Worm (Caenorhabditis elegans) whole organism, L4/young adult: ENCODE measurements around the gene C34E10.9.

Experiments
- W03F9.2 ChIP-seq: fragments of 150-350 bp; optimal IDR thresholded peaks from 2 replicates; lab custom pipeline; 2014; ENCODE audit warnings: missing biosample characterization, missing genetic modification characterization
- dao-5 ChIP-seq: sonication (generic microtip); optimal IDR thresholded peaks from 2 replicates; lab custom pipeline; 2016; ENCODE audit warnings: missing genotype, missing genetic modification characterization, moderate library complexity, missing compliant biosample characterization
- him-1 ChIP-seq: sonication (generic microtip); optimal IDR thresholded peaks from 2 replicates; lab custom pipeline; 2016; ENCODE audit warnings: missing genotype, missing genetic modification reagents, missing genetic modification characterization, missing compliant biosample characterization

Gene C34E10.9

DNA sequence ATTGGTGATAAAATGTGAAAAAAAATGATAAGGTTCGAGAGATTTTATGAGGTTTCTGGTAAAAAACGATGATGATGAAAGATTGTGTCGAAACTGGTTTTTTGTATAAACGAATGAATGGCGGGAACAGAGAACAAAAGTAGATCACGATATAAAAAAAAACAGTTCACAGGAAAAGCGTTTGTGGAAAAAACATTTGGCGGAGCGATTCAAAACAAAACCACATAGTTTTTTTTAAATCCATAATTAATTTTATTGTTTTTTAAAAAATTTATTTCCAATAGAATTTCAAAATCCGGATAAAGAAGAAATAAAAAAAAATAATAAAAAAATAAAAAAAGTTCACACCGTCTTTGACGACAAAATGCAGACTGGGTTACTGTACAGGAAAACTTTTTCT, 47.8 kb downstream of the C34E10.9 start, which contains the start of gene ZC155.4:
Gene ZC155.4 (minus strand): TSS at position 101 of the 400 bp plus-strand sequence.
- TF ChIP-seq him-1 (tag; lab: Kevin White, UChicago) (no peak), dao-5 (no peak), W03F9.2 (tag; lab: Kevin White, UChicago) (no peak)

DNA sequence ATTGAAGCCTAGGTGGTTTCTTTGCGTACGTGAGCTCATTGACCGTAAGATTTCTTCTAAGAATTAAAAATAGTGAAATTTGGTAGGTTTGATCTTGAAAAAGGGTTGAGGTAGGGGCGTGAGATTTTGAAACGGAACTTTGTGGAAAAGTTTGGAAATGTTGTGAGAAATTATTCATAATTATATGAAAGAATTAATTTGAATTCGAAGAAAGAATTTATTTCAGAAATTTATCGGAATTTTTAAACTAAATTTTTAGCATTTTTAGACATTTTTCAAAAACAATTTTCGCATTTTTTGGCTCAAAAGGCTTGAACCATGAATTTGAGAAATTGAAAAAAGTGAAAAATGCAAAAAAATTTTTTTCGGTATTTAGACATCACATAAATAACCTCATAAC, 49.0 kb downstream of the C34E10.9 start:
- TF ChIP-seq dao-5 (no peak), W03F9.2 (tag; lab: Kevin White, UChicago) (no peak), him-1 (tag; lab: Kevin White, UChicago) (no peak)
